Fruit fly (Drosophila melanogaster) Kc167 (cell line): ENCODE data around the gene Dic1.

Experiments
- Myc ChIP-seq: fragments of >200 bp; optimal IDR thresholded peaks from 2 replicates; lab custom pipeline; 2017; ENCODE audit warnings: missing external identifiers
- h ChIP-seq: fragments of >200 bp; optimal IDR thresholded peaks from 3 replicates; lab custom pipeline; 2018; ENCODE audit warnings: missing external identifiers
- insv ChIP-seq: fragments of >200 bp; optimal IDR thresholded peaks from 3 replicates; lab custom pipeline; 2018; ENCODE audit warnings: missing external identifiers
- psq ChIP-seq: fragments of >200 bp; optimal IDR thresholded peaks from 2 replicates; lab custom pipeline; 2017; ENCODE audit warnings: missing external identifiers
- ttk ChIP-seq: sonication (Bioruptor generic); optimal IDR thresholded peaks from 2 replicates; lab custom pipeline; 2017; ENCODE audit warnings: missing external identifiers

dm6 chr3R:13319873-13320272, 44.9 kb upstream of the Dic1 start:
- TF ChIP-seq psq (lab: Kevin White, UChicago) (no peak), Myc (lab: Kevin White, UChicago) (no peak), h (lab: Kevin White, UChicago) (no peak), insv (lab: Kevin White, UChicago) (no peak), ttk (lab: Kevin White, UChicago) (no peak)
